Fruit fly (Drosophila melanogaster) whole organism, embryonic: ENCODE results near the gene CG5381.
A peak's percentile ranks its signal among the peaks of the same experiment; 100 is the strongest.

Experiments
- Adf1 ChIP-seq: fragments of 200-800 bp; sonication (Bioruptor generic); IDR thresholded peaks from 2 replicates; pipeline ENCODE4 v1.3.6; 2022; ENCODE audit warnings: missing biosample characterization, missing genetic modification characterization
- Awh ChIP-seq: fragments of 200-800 bp; sonication (Bioruptor generic); IDR thresholded peaks from 2 replicates; pipeline ENCODE4, ENCODE4 v1.3.6; 2022; ENCODE audit warnings: missing biosample characterization, missing genetic modification characterization
- B-H1 ChIP-seq: fragments of 200-800 bp; sonication (Bioruptor generic); IDR thresholded peaks from 3 replicates; pipeline ENCODE4 v1.3.6; 2022; ENCODE audit warnings: missing biosample characterization, missing genetic modification characterization
- Bdp1 ChIP-seq: fragments of 200-800 bp; sonication (Bioruptor generic); optimal IDR thresholded peaks from 3 replicates; lab custom pipeline; 2016; ENCODE audit warnings: missing biosample characterization, missing genetic modification characterization
- Bteb2 ChIP-seq: fragments of 200-800 bp; sonication (Bioruptor generic); optimal IDR thresholded peaks from 2 replicates; lab custom pipeline; 2016; ENCODE audit warnings: missing biosample characterization, missing genetic modification characterization
- CG1024 ChIP-seq: fragments of 200-800 bp; sonication (Bioruptor generic); IDR thresholded peaks from 2 replicates; pipeline ENCODE4 v1.3.6; 2022; ENCODE audit warnings: missing biosample characterization, missing genetic modification characterization
- CG11560 ChIP-seq: fragments of 200-800 bp; sonication (Bioruptor generic); IDR thresholded peaks from 3 replicates; pipeline ENCODE4 v1.3.6; 2022; ENCODE audit warnings: missing biosample characterization, missing genetic modification characterization
- CG14441 ChIP-seq: fragments of 200-800 bp; sonication (Bioruptor generic); IDR thresholded peaks from 2 replicates; pipeline ENCODE4 v1.3.6; 2022; ENCODE audit warnings: missing biosample characterization, missing genetic modification characterization
- CG15011 ChIP-seq: fragments of 200-800 bp; sonication (Bioruptor generic); optimal IDR thresholded peaks from 3 replicates; lab custom pipeline; 2018; ENCODE audit warnings: missing biosample characterization, mild to moderate bottlenecking, missing genetic modification characterization
- CG1647 ChIP-seq: fragments of 200-800 bp; sonication (Bioruptor generic); optimal IDR thresholded peaks from 3 replicates; lab custom pipeline; 2016; ENCODE audit warnings: missing biosample characterization, missing genetic modification characterization
- CG16779 ChIP-seq: fragments of 200-800 bp; sonication (Bioruptor generic); IDR thresholded peaks from 2 replicates; pipeline ENCODE4 v1.3.6; 2022; ENCODE audit warnings: missing biosample characterization, missing genetic modification characterization
- CG33213 ChIP-seq: fragments of 200-800 bp; sonication (Bioruptor generic); optimal IDR thresholded peaks from 3 replicates; lab custom pipeline; 2016; ENCODE audit warnings: missing biosample characterization, missing genetic modification characterization
- CG4424 ChIP-seq: fragments of 200-800 bp; sonication (Bioruptor generic); optimal IDR thresholded peaks from 3 replicates; lab custom pipeline; 2016; ENCODE audit warnings: missing biosample characterization, missing genetic modification characterization
- CG6272 ChIP-seq: fragments of 200-800 bp; sonication (Bioruptor generic); IDR thresholded peaks from 2 replicates; pipeline ENCODE4 v1.3.6; 2022; ENCODE audit warnings: missing biosample characterization, missing genetic modification characterization
- CG7556 ChIP-seq: fragments of 200-800 bp; sonication (Bioruptor generic); optimal IDR thresholded peaks from 2 replicates; lab custom pipeline; 2017; ENCODE audit warnings: missing biosample characterization, mild to moderate bottlenecking, missing genetic modification characterization
- CG8281 ChIP-seq: fragments of 200-800 bp; sonication (Bioruptor generic); optimal IDR thresholded peaks from 2 replicates; lab custom pipeline; 2018; ENCODE audit warnings: missing biosample characterization, mild to moderate bottlenecking, missing genetic modification characterization, moderate library complexity
- CG9932 ChIP-seq: fragments of 200-800 bp; sonication (Bioruptor generic); IDR thresholded peaks from 2 replicates; pipeline ENCODE4 v1.3.6; 2022; ENCODE audit warnings: missing biosample characterization, missing genetic modification characterization
- Camta ChIP-seq: fragments of 200-800 bp; sonication (Bioruptor generic); optimal IDR thresholded peaks from 2 replicates; lab custom pipeline; 2016; ENCODE audit warnings: missing biosample characterization, missing genetic modification characterization
- H2.0 ChIP-seq: fragments of 200-800 bp; sonication (Bioruptor generic); IDR thresholded peaks from 2 replicates; pipeline ENCODE4 v1.3.6; 2022; ENCODE audit warnings: missing biosample characterization, missing genetic modification characterization
- HHEX ChIP-seq: fragments of 200-800 bp; sonication (Bioruptor generic); optimal IDR thresholded peaks from 3 replicates; lab custom pipeline; 2017; ENCODE audit warnings: missing biosample characterization, mild to moderate bottlenecking, missing genetic modification characterization, missing genetic modification reagents
- HLHmδ ChIP-seq: fragments of 200-800 bp; sonication (Bioruptor generic); optimal IDR thresholded peaks from 2 replicates; lab custom pipeline; 2018; ENCODE audit warnings: missing biosample characterization, mild to moderate bottlenecking, missing genetic modification characterization, moderate library complexity
- MBD-R2 ChIP-seq: fragments of 200-800 bp; sonication (Bioruptor generic); IDR thresholded peaks from 2 replicates; pipeline ENCODE4 v1.3.6; 2022; ENCODE audit warnings: missing biosample characterization, missing genetic modification characterization
- Med ChIP-seq: fragments of 200-800 bp; sonication (Bioruptor generic); peaks from one replicate; lab custom pipeline; 2016; ENCODE audit warnings: missing biosample characterization, missing genetic modification characterization, mild to moderate bottlenecking, inconsistent platforms, moderate library complexity
- Oaz ChIP-seq: fragments of 200-800 bp; sonication (Bioruptor generic); IDR thresholded peaks from 2 replicates; pipeline ENCODE4 v1.3.6; 2022; ENCODE audit warnings: missing biosample characterization, missing genetic modification characterization
- Poxn ChIP-seq: fragments of 200-800 bp; sonication (Bioruptor generic); IDR thresholded peaks from 2 replicates; pipeline ENCODE4 v1.3.6; 2022; ENCODE audit warnings: missing biosample characterization, missing genetic modification characterization
- Rfx ChIP-seq: fragments of 200-800 bp; sonication (Bioruptor generic); IDR thresholded peaks from 2 replicates; pipeline ENCODE4 v1.3.6; 2022; ENCODE audit warnings: missing biosample characterization, missing genetic modification characterization
- Sox102F ChIP-seq: fragments of 200-800 bp; sonication (Bioruptor generic); optimal IDR thresholded peaks from 2 replicates; lab custom pipeline; 2018; ENCODE audit warnings: missing biosample characterization, mild to moderate bottlenecking, missing genetic modification characterization, moderate library complexity
- Spps ChIP-seq: fragments of 200-800 bp; sonication (Bioruptor generic); optimal IDR thresholded peaks from 2 replicates; lab custom pipeline; 2018; ENCODE audit warnings: missing biosample characterization, mild to moderate bottlenecking, missing genetic modification characterization
- TFAM ChIP-seq: fragments of 200-800 bp; sonication (Bioruptor generic); optimal IDR thresholded peaks from 2 replicates; lab custom pipeline; 2017; ENCODE audit warnings: missing biosample characterization, missing genetic modification characterization, inconsistent platforms
- Xbp1 ChIP-seq: fragments of 200-800 bp; sonication (Bioruptor generic); optimal IDR thresholded peaks from 3 replicates; lab custom pipeline; 2016; ENCODE audit warnings: missing biosample characterization, mild to moderate bottlenecking, missing genetic modification characterization
- ash1 ChIP-seq: fragments of 200-800 bp; sonication (Bioruptor generic); optimal IDR thresholded peaks from 2 replicates; lab custom pipeline; 2018; ENCODE audit warnings: missing biosample characterization, mild to moderate bottlenecking, missing genetic modification characterization
- cato ChIP-seq: fragments of 200-800 bp; sonication (Bioruptor generic); optimal IDR thresholded peaks from 2 replicates; lab custom pipeline; 2016; ENCODE audit warnings: missing biosample characterization, missing genetic modification characterization, borderline replicate concordance
- caup ChIP-seq: fragments of 200-800 bp; sonication (Bioruptor generic); optimal IDR thresholded peaks from 3 replicates; lab custom pipeline; 2017; ENCODE audit warnings: missing biosample characterization, mild to moderate bottlenecking, missing genetic modification characterization, moderate library complexity; ENCODE audit not compliant: severe bottlenecking
- chinmo ChIP-seq: fragments of 200-800 bp; sonication (Bioruptor generic); IDR thresholded peaks from 4 replicates; pipeline ENCODE4 v1.3.6; 2022; ENCODE audit warnings: missing biosample characterization, missing genetic modification characterization; ENCODE audit not compliant: partially characterized antibody
- ci ChIP-seq: fragments of 200-800 bp; sonication (Bioruptor generic); IDR thresholded peaks from 3 replicates; pipeline ENCODE4 v1.3.6; 2022; ENCODE audit warnings: missing biosample characterization, missing genetic modification characterization
- dysf ChIP-seq: fragments of 200-800 bp; sonication (Bioruptor generic); IDR thresholded peaks from 3 replicates; pipeline ENCODE4 v1.3.6; 2022; ENCODE audit warnings: missing biosample characterization, missing genetic modification characterization
- emc ChIP-seq: fragments of 200-800 bp; sonication (Bioruptor generic); optimal IDR thresholded peaks from 2 replicates; lab custom pipeline; 2016; ENCODE audit warnings: missing biosample characterization, missing genetic modification characterization
- en ChIP-seq: fragments of 200-800 bp; sonication (Bioruptor generic); optimal IDR thresholded peaks from 2 replicates; lab custom pipeline; 2016; ENCODE audit warnings: missing biosample characterization, missing genetic modification characterization
- grn ChIP-seq: fragments of 200-800 bp; sonication (Bioruptor generic); optimal IDR thresholded peaks from 3 replicates; lab custom pipeline; 2017; ENCODE audit warnings: missing biosample characterization, missing genetic modification characterization
- h ChIP-seq: fragments of >200 bp; optimal IDR thresholded peaks from 2 replicates; lab custom pipeline; 2017
- insv ChIP-seq, 2 experiments: fragments of 200-800 bp; sonication (Bioruptor generic); optimal IDR thresholded peaks; 3 replicates each; lab custom pipeline; 2016 to 2018; ENCODE audit warnings: missing biosample characterization in 2 of 2, missing genetic modification characterization in 2 of 2
- nerfin-1 ChIP-seq: fragments of 200-800 bp; sonication (Bioruptor generic); optimal IDR thresholded peaks from 3 replicates; lab custom pipeline; 2019; ENCODE audit warnings: missing biosample characterization, mild to moderate bottlenecking, missing genetic modification characterization, moderate library complexity
- odd ChIP-seq: fragments of 200-800 bp; sonication (Bioruptor generic); optimal IDR thresholded peaks from 2 replicates; lab custom pipeline; 2017; ENCODE audit warnings: missing biosample characterization, mild to moderate bottlenecking, missing genetic modification characterization
- onecut ChIP-seq: fragments of 200-800 bp; sonication (Bioruptor generic); IDR thresholded peaks from 2 replicates; pipeline ENCODE4 v1.3.6; 2022; ENCODE audit warnings: missing biosample characterization, missing genetic modification characterization
- pum ChIP-seq: fragments of 200-800 bp; sonication (Bioruptor generic); optimal IDR thresholded peaks from 2 replicates; lab custom pipeline; 2016; ENCODE audit warnings: missing biosample characterization, missing genetic modification characterization
- slbo ChIP-seq: fragments of 200-800 bp; sonication (Bioruptor generic); IDR thresholded peaks from 2 replicates; pipeline ENCODE4 v1.3.6; 2022; ENCODE audit warnings: missing biosample characterization, missing genetic modification characterization
- slou ChIP-seq: fragments of 200-800 bp; sonication (Bioruptor generic); optimal IDR thresholded peaks from 3 replicates; lab custom pipeline; 2016; ENCODE audit warnings: missing biosample characterization, missing genetic modification characterization
- sna ChIP-seq: fragments of 200-800 bp; sonication (Bioruptor generic); IDR thresholded peaks from 2 replicates; pipeline ENCODE4 v1.3.6; 2022; ENCODE audit warnings: missing biosample characterization, missing genetic modification characterization; ENCODE audit not compliant: partially characterized antibody
- sqz ChIP-seq: fragments of 200-800 bp; sonication (Bioruptor generic); optimal IDR thresholded peaks from 3 replicates; lab custom pipeline; 2018; ENCODE audit warnings: missing biosample characterization, mild to moderate bottlenecking, missing genetic modification characterization
- sr ChIP-seq: fragments of 200-800 bp; sonication (Bioruptor generic); IDR thresholded peaks from 3 replicates; pipeline ENCODE4 v1.3.6; 2022; ENCODE audit warnings: missing biosample characterization, missing genetic modification characterization
- tin ChIP-seq: fragments of 200-800 bp; sonication (Bioruptor generic); optimal IDR thresholded peaks from 3 replicates; lab custom pipeline; 2016; ENCODE audit warnings: missing biosample characterization, missing genetic modification characterization
- wek ChIP-seq: fragments of 200-800 bp; sonication (Bioruptor generic); optimal IDR thresholded peaks from 3 replicates; lab custom pipeline; 2018; ENCODE audit warnings: missing biosample characterization, mild to moderate bottlenecking, missing genetic modification characterization, moderate library complexity

CG5381 gene

DNA sequence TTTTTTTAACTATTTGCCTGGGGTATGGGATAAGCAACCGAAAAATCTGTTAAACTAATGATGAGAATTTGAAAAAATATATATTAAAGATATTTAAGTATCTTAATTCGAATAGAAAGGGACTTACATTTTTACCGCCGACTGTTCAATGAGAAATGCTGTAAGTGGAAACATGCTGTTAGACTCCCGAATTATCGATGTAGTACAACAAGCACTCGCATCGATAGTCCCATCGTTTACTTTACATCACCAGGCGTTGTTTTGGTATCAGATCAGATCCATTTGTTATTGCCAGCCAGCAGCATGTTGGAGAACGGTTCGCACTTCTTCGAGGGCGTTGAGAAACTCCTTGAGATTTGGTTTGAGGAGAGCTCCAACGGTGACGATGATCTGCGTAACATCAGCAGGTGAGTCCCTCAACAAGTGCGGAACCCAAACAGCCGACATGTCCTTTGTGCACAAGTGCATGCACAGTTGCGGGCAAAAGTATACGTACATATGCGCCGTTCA, 16.4 kb upstream of the CG5381 start, which contains the start of gene SamDC (continued):
- peak; percentile 34 for TF ChIP-seq CG33213
- TF ChIP-seq Rfx (GFP tag; lab: Robert Waterston, UW): peak; percentile 69
- no peak for TF ChIP-seq Camta
- no peak for TF ChIP-seq cato (GFP tag; lab: Kevin White, UChicago)
- TF ChIP-seq sr (GFP tag; lab: Robert Waterston, UW): no peak
- peak; percentile 5; the same call in 1 of the 2 replicates for TF ChIP-seq CG14441
- TF ChIP-seq insv (GFP tag; optimal IDR thresholded peaks at IDR 0.05; lab: Kevin White, UChicago): peak in 1 of 2 experiments; percentile 31
- TF ChIP-seq pum (GFP tag; lab: Kevin White, UChicago): no peak
- TF ChIP-seq sna (GFP tag; lab: Robert Waterston, UW): peak; percentile 63
- TF ChIP-seq Spps: no peak
- TF ChIP-seq Xbp1: peak; percentile 51
- no peak for TF ChIP-seq Bteb2 (GFP tag; lab: Kevin White, UChicago)
- no peak for TF ChIP-seq slou (GFP tag; lab: Kevin White, UChicago)
- TF ChIP-seq MBD-R2 (GFP tag; lab: Robert Waterston, UW): peak; percentile 78
- TF ChIP-seq ash1: peak; percentile 16
- peak; percentile 54 for TF ChIP-seq Sox102F (GFP tag; lab: Kevin White, UChicago)
- peak; percentile 13 for TF ChIP-seq wek
- TF ChIP-seq emc (GFP tag; lab: Kevin White, UChicago): no peak
- peak; percentile 90; the same call in 3 of the 4 replicates for TF ChIP-seq chinmo (GFP tag; lab: Robert Waterston, UW)
- no peak for TF ChIP-seq Bdp1 (GFP tag; lab: Kevin White, UChicago)
- no peak for TF ChIP-seq CG4424 (GFP tag; lab: Kevin White, UChicago)
- TF ChIP-seq CG1024: peak; percentile 95
- TF ChIP-seq caup (GFP tag; lab: Kevin White, UChicago): peak; percentile 45
- peak; percentile 66; the same call in 2 of the 3 replicates for TF ChIP-seq ci
- TF ChIP-seq Med (GFP tag; lab: Kevin White, UChicago): peak; percentile 91
- TF ChIP-seq TFAM: no peak
- TF ChIP-seq tin (GFP tag; lab: Kevin White, UChicago): peak; percentile 13
- TF ChIP-seq slbo (GFP tag; lab: Robert Waterston, UW): peak; percentile 57
- TF ChIP-seq CG7556 (GFP tag; lab: Kevin White, UChicago): peak; percentile 21
- TF ChIP-seq HLHmδ (GFP tag; lab: Kevin White, UChicago): peak; percentile 46
- no peak for TF ChIP-seq h (lab: Kevin White, UChicago)
- peak; percentile 59; the same call in 1 of the 3 replicates for TF ChIP-seq dysf (GFP tag; lab: Robert Waterston, UW)
- no peak for TF ChIP-seq H2.0 (GFP tag; lab: Robert Waterston, UW)
- no peak for TF ChIP-seq Oaz (GFP tag; lab: Robert Waterston, UW)
- peak; percentile 48 for TF ChIP-seq HHEX
- peak; percentile 27; the same call in 1 of the 2 replicates for TF ChIP-seq Adf1 (GFP tag; lab: Robert Waterston, UW)
- TF ChIP-seq grn (GFP tag; lab: Kevin White, UChicago): peak; percentile 99
- no peak for TF ChIP-seq en (GFP tag; lab: Kevin White, UChicago)
- TF ChIP-seq Poxn (GFP tag; lab: Robert Waterston, UW): no peak
- no peak; the same call in 2 of the 3 replicates for TF ChIP-seq B-H1
- no peak for TF ChIP-seq CG16779 (GFP tag; lab: Robert Waterston, UW)
- no peak for TF ChIP-seq odd
- no peak for TF ChIP-seq CG15011 (GFP tag; lab: Kevin White, UChicago)
- TF ChIP-seq onecut (GFP tag; lab: Robert Waterston, UW): 0 out of 2 replicates have a peak, but pooled peaks have one; percentile 26
- no peak; the same call in 1 of the 2 replicates for TF ChIP-seq CG9932
- TF ChIP-seq CG8281 (tag; lab: Kevin White, UChicago): no peak
- no peak for TF ChIP-seq Awh (GFP tag; lab: Robert Waterston, UW)
- TF ChIP-seq sqz (GFP tag; lab: Kevin White, UChicago): no peak
- TF ChIP-seq CG11560 (tag; lab: Robert Waterston, UW): no peak
- TF ChIP-seq CG1647 (GFP tag; lab: Kevin White, UChicago): no peak
- no peak for TF ChIP-seq CG6272 (GFP tag; lab: Robert Waterston, UW)
- no peak for TF ChIP-seq nerfin-1 (tag; lab: Kevin White, UChicago)
